Worm (Caenorhabditis elegans) whole organism, late embryonic: ENCODE data around the gene F56D6.23.
"Not testable (repeated sequence)": the region's sequence is repeated elsewhere in the genome, so short reads cannot be mapped to it uniquely, and the experiment has no call there.

ENCODE experiments used
- C08G9.2 ChIP-seq: sonication (generic microtip); optimal IDR thresholded peaks from 2 replicates; lab custom pipeline; 2016; ENCODE audit warnings: mild to moderate bottlenecking, missing genetic modification characterization, moderate library complexity, missing compliant biosample characterization
- K02D7.2 ChIP-seq: sonication (generic microtip); optimal IDR thresholded peaks from 2 replicates; lab custom pipeline; 2017; ENCODE audit warnings: mild to moderate bottlenecking, missing genetic modification characterization, missing compliant biosample characterization
- K09A11.1 ChIP-seq: sonication (generic microtip); optimal IDR thresholded peaks from 2 replicates; lab custom pipeline; 2017; ENCODE audit warnings: antibody characterized with exemption, mild to moderate bottlenecking, missing genetic modification characterization, missing compliant biosample characterization; ENCODE audit not compliant: insufficient read depth
- ahr-1 ChIP-seq: sonication (generic microtip); optimal IDR thresholded peaks from 2 replicates; lab custom pipeline; 2016; ENCODE audit warnings: missing genetic modification characterization, missing compliant biosample characterization
- ama-1 ChIP-seq: fragments of 150-350 bp; optimal IDR thresholded peaks from 2 replicates; lab custom pipeline; 2014
- ceh-14 ChIP-seq: sonication (generic microtip); optimal IDR thresholded peaks from 2 replicates; lab custom pipeline; 2016; ENCODE audit warnings: missing genotype, missing genetic modification characterization, missing compliant biosample characterization
- ceh-18 ChIP-seq: sonication (generic microtip); optimal IDR thresholded peaks from 2 replicates; lab custom pipeline; 2016; ENCODE audit warnings: missing genetic modification characterization, missing compliant biosample characterization
- ceh-19 ChIP-seq: fragments of 200-800 bp; sonication (Bioruptor generic); optimal IDR thresholded peaks from 2 replicates; lab custom pipeline; 2018; ENCODE audit warnings: mild to moderate bottlenecking, missing genetic modification characterization, missing compliant biosample characterization
- ceh-2 ChIP-seq: sonication (generic microtip); optimal IDR thresholded peaks from 2 replicates; lab custom pipeline; 2016; ENCODE audit warnings: missing genotype, missing genetic modification characterization, missing compliant biosample characterization
- ceh-22 ChIP-seq: sonication (generic microtip); optimal IDR thresholded peaks from 2 replicates; lab custom pipeline; 2017; ENCODE audit warnings: missing biosample characterization, missing genetic modification characterization
- ceh-24 ChIP-seq: sonication (generic microtip); optimal IDR thresholded peaks from 2 replicates; lab custom pipeline; 2016; ENCODE audit warnings: mild to moderate bottlenecking, missing genetic modification characterization, missing compliant biosample characterization
- ceh-31 ChIP-seq: sonication (generic microtip); optimal IDR thresholded peaks from 2 replicates; lab custom pipeline; 2016; ENCODE audit warnings: missing genetic modification characterization, missing compliant biosample characterization
- ceh-45 ChIP-seq: fragments of 200-800 bp; sonication (Bioruptor generic); IDR thresholded peaks from 2 replicates; pipeline ENCODE4 v1.3.6; 2022; ENCODE audit warnings: missing genetic modification reagents, missing genetic modification characterization, missing compliant biosample characterization
- ceh-6 ChIP-seq: fragments of 200-800 bp; sonication (Bioruptor generic); optimal IDR thresholded peaks from 2 replicates; lab custom pipeline; 2018; ENCODE audit warnings: mild to moderate bottlenecking, missing genetic modification characterization, missing compliant biosample characterization
- ceh-9 ChIP-seq: sonication (generic microtip); optimal IDR thresholded peaks from 2 replicates; lab custom pipeline; 2016; ENCODE audit warnings: mild to moderate bottlenecking, missing genetic modification characterization, inconsistent platforms, missing compliant biosample characterization
- elt-4 ChIP-seq: sonication (generic microtip); optimal IDR thresholded peaks from 2 replicates; lab custom pipeline; 2016; ENCODE audit warnings: missing genetic modification characterization, missing compliant biosample characterization
- eyg-1 ChIP-seq: sonication (generic microtip); optimal IDR thresholded peaks from 2 replicates; lab custom pipeline; 2016; ENCODE audit warnings: missing genotype, missing genetic modification characterization, missing compliant biosample characterization
- fkh-6 ChIP-seq: sonication (generic microtip); optimal IDR thresholded peaks from 2 replicates; lab custom pipeline; 2016; ENCODE audit warnings: missing genetic modification characterization, missing compliant biosample characterization
- gmeb-2 ChIP-seq: sonication (generic microtip); optimal IDR thresholded peaks from 2 replicates; lab custom pipeline; 2016; ENCODE audit warnings: missing genetic modification characterization, inconsistent platforms, missing compliant biosample characterization
- hlh-13 ChIP-seq: fragments of 200-800 bp; sonication (Bioruptor generic); optimal IDR thresholded peaks from 2 replicates; lab custom pipeline; 2018; ENCODE audit warnings: mild to moderate bottlenecking, missing genetic modification characterization, missing compliant biosample characterization
- hlh-15 ChIP-seq: sonication (generic microtip); optimal IDR thresholded peaks from 2 replicates; lab custom pipeline; 2016; ENCODE audit warnings: missing genetic modification characterization, missing compliant biosample characterization
- hlh-30 ChIP-seq: sonication (generic microtip); optimal IDR thresholded peaks from 2 replicates; lab custom pipeline; 2017; ENCODE audit warnings: antibody characterized with exemption, missing genetic modification characterization, missing compliant biosample characterization; ENCODE audit not compliant: insufficient read depth
- hlh-8 ChIP-seq: sonication (generic microtip); optimal IDR thresholded peaks from 2 replicates; lab custom pipeline; 2016; ENCODE audit warnings: missing genotype, missing genetic modification characterization, missing compliant biosample characterization
- madf-2 ChIP-seq: sonication (generic microtip); optimal IDR thresholded peaks from 2 replicates; lab custom pipeline; 2017; ENCODE audit warnings: missing genetic modification characterization, missing compliant biosample characterization
- mec-3 ChIP-seq: sonication (generic microtip); optimal IDR thresholded peaks from 2 replicates; lab custom pipeline; 2016; ENCODE audit warnings: borderline replicate concordance, missing genetic modification characterization, missing compliant biosample characterization
- nfya-1 ChIP-seq: sonication (generic microtip); optimal IDR thresholded peaks from 2 replicates; lab custom pipeline; 2017; ENCODE audit warnings: missing genetic modification characterization, mild to moderate bottlenecking, missing compliant biosample characterization, antibody characterized with exemption, moderate library complexity
- nhr-232 ChIP-seq: sonication (generic microtip); optimal IDR thresholded peaks from 2 replicates; lab custom pipeline; 2016; ENCODE audit warnings: missing genetic modification characterization, missing compliant biosample characterization
- npax-4 ChIP-seq: sonication (generic microtip); optimal IDR thresholded peaks from 2 replicates; lab custom pipeline; 2016; ENCODE audit warnings: missing genetic modification characterization, missing compliant biosample characterization
- pag-3 ChIP-seq: sonication (generic microtip); optimal IDR thresholded peaks from 2 replicates; lab custom pipeline; 2016; ENCODE audit warnings: missing compliant biosample characterization, missing genetic modification characterization, borderline replicate concordance
- pat-9 ChIP-seq: fragments of 200-800 bp; sonication (Bioruptor generic); optimal IDR thresholded peaks from 2 replicates; lab custom pipeline; 2018; ENCODE audit warnings: mild to moderate bottlenecking, missing genetic modification characterization, moderate library complexity, missing compliant biosample characterization
- pax-1 ChIP-seq: fragments of 150-350 bp; optimal IDR thresholded peaks from 2 replicates; lab custom pipeline; 2014; ENCODE audit warnings: missing biosample characterization, missing genetic modification characterization
- pha-2 ChIP-seq: sonication (generic microtip); optimal IDR thresholded peaks from 2 replicates; lab custom pipeline; 2017; ENCODE audit warnings: mild to moderate bottlenecking, missing genetic modification characterization, missing compliant biosample characterization
- pha-4 ChIP-seq: fragments of 150-350 bp; optimal IDR thresholded peaks from 2 replicates; lab custom pipeline; 2018; ENCODE audit warnings: missing biosample characterization, missing genetic modification reagents, missing genetic modification characterization
- pqm-1 ChIP-seq: sonication (generic microtip); optimal IDR thresholded peaks from 2 replicates; lab custom pipeline; 2016; ENCODE audit warnings: missing genetic modification characterization, missing compliant biosample characterization
- pros-1 ChIP-seq: fragments of 150-350 bp; optimal IDR thresholded peaks from 2 replicates; lab custom pipeline; 2014; ENCODE audit warnings: missing biosample characterization, missing genetic modification reagents, missing genetic modification characterization
- rnt-1 ChIP-seq: sonication (generic microtip); optimal IDR thresholded peaks from 2 replicates; lab custom pipeline; 2016; ENCODE audit warnings: missing genetic modification characterization, missing compliant biosample characterization
- sdc-2 ChIP-seq: sonication (generic microtip); optimal IDR thresholded peaks from 2 replicates; lab custom pipeline; 2016; ENCODE audit warnings: missing genotype, missing genetic modification characterization, missing compliant biosample characterization
- sox-4 ChIP-seq: sonication (generic microtip); optimal IDR thresholded peaks from 2 replicates; lab custom pipeline; 2017; ENCODE audit warnings: mild to moderate bottlenecking, missing genetic modification characterization, inconsistent platforms, missing compliant biosample characterization
- tbx-7 ChIP-seq: sonication (generic microtip); optimal IDR thresholded peaks from 2 replicates; lab custom pipeline; 2016; ENCODE audit warnings: missing genotype, missing genetic modification characterization, missing compliant biosample characterization
- unc-42 ChIP-seq: sonication (generic microtip); optimal IDR thresholded peaks from 2 replicates; lab custom pipeline; 2016; ENCODE audit warnings: missing genotype, missing genetic modification characterization, missing compliant biosample characterization
- zip-5 ChIP-seq: sonication (generic microtip); optimal IDR thresholded peaks from 2 replicates; lab custom pipeline; 2016; ENCODE audit warnings: missing genetic modification characterization, missing compliant biosample characterization
- ztf-16 ChIP-seq: sonication (generic microtip); optimal IDR thresholded peaks from 2 replicates; lab custom pipeline; 2017; ENCODE audit warnings: missing genetic modification characterization, missing compliant biosample characterization

F56D6.23 gene

ce11 chrIV:3904620-3905019 is 13.6 kb upstream of the F56D6.23 start, which contains the start of gene F56D6.21:
TSS of gene F56D6.21 (plus strand) at chrIV:3904920.
- TF ChIP-seq pha-2 (tag; lab: Kevin White, UChicago) (no peak), ceh-18 (no peak), madf-2 (no peak)

ce11 chrIV:3906393-3906792 is 11.9 kb upstream of the F56D6.23 start, which contains the start of gene F56D6.11:
TSS of gene F56D6.11 (minus strand) at chrIV:3906493.
- TF ChIP-seq ceh-2 (tag; lab: Kevin White, UChicago): no peak
- TF ChIP-seq ceh-18: no peak
- no peak for TF ChIP-seq ahr-1 (tag; lab: Kevin White, UChicago)
- no peak for TF ChIP-seq elt-4 (tag; lab: Kevin White, UChicago)
- TF ChIP-seq C08G9.2 (tag; lab: Kevin White, UChicago): no peak
- no peak for TF ChIP-seq hlh-30 (tag; lab: Kevin White, UChicago)
- no peak for TF ChIP-seq unc-42 (tag; lab: Kevin White, UChicago)
- TF ChIP-seq pag-3 (tag; lab: Kevin White, UChicago): no peak
- no peak for TF ChIP-seq madf-2

ce11 chrIV:3907506-3908188 is 10.6 kb upstream of the F56D6.23 start, which contains the start of the genes F56D6.22 and F56D6.12:
TSS of gene F56D6.22 (minus strand) at chrIV:3907606.
TSS of gene F56D6.12 (plus strand) at chrIV:3908138.
- TF ChIP-seq rnt-1 (no peak), pqm-1 (no peak), madf-2 (no peak), unc-42 (tag; lab: Kevin White, UChicago) (no peak), gmeb-2 (no peak), ceh-45 (GFP tag; lab: Robert Waterston, UW) (no peak), hlh-15 (tag; lab: Kevin White, UChicago) (no peak), hlh-13 (no peak), ceh-6 (GFP tag; lab: Kevin White, UChicago) (no peak), tbx-7 (no peak), zip-5 (tag; lab: Kevin White, UChicago) (no peak), pat-9 (tag; lab: Kevin White, UChicago) (no peak), sox-4 (tag; lab: Kevin White, UChicago) (no peak), hlh-8 (tag; lab: Kevin White, UChicago) (no peak), pha-4 (no peak)
- TF ChIP-seq, all 69 proteins: peak for 0

- TF ChIP-seq unc-42 (tag; lab: Kevin White, UChicago) (no peak), fkh-6 (tag; lab: Kevin White, UChicago) (no peak), K09A11.1 (tag; lab: Kevin White, UChicago) (no peak), ceh-31 (tag; lab: Kevin White, UChicago) (no peak), ceh-18 (no peak), nhr-232 (tag; lab: Kevin White, UChicago) (no peak)
These were observed 9.1 kb upstream of the F56D6.23 start, which contains the start of gene F56D6.13 for ce11 chrIV:3909114-3909513. TSS of gene F56D6.13 (plus strand) at chrIV:3909414.

ce11 chrIV:3911848-3912247 is 6.4 kb upstream of the F56D6.23 start, which contains the start of gene F56D6.18:
TSS of gene F56D6.18 (minus strand) at chrIV:3911948.
- TF ChIP-seq nfya-1 (tag; lab: Kevin White, UChicago); ama-1; K02D7.2 (tag; lab: Kevin White, UChicago): not testable (repeated sequence)

- TF ChIP-seq ztf-16 (tag; lab: Kevin White, UChicago) (no peak), pros-1 (tag; lab: Kevin White, UChicago) (no peak), ceh-9 (no peak), ceh-19 (GFP tag; lab: Kevin White, UChicago) (no peak), ceh-24 (tag; lab: Kevin White, UChicago) (no peak), ama-1 (no peak), pax-1 (tag; lab: Kevin White, UChicago) (no peak), hlh-15 (tag; lab: Kevin White, UChicago) (no peak), sdc-2 (no peak), gmeb-2 (no peak), nhr-232 (tag; lab: Kevin White, UChicago) (no peak), hlh-30 (tag; lab: Kevin White, UChicago) (no peak), mec-3 (tag; lab: Kevin White, UChicago) (no peak), eyg-1 (no peak), K02D7.2 (tag; lab: Kevin White, UChicago) (no peak), ceh-14 (tag; lab: Kevin White, UChicago) (no peak), npax-4 (tag; lab: Kevin White, UChicago) (no peak), ceh-45 (GFP tag; lab: Robert Waterston, UW) (no peak), ceh-22 (tag; lab: Kevin White, UChicago) (no peak)
- TF ChIP-seq, all 69 proteins: peak for 0
These were observed 5.7 kb upstream of the F56D6.23 start, which contains the start of gene F56D6.20 for ce11 chrIV:3912598-3912997. TSS of gene F56D6.20 (plus strand) at chrIV:3912898.
